Worm (Caenorhabditis elegans) whole organism, young adult: ENCODE results near the gene C56G2.9.
A peak's percentile ranks its signal among the peaks of the same experiment; 100 is the strongest.

Experiments used
- B0019.2 ChIP-seq: fragments of 200-800 bp; sonication (Bioruptor generic); conservative IDR thresholded peaks from 2 replicates; pipeline ENCODE4 v1.3.6; 2022; ENCODE audit warnings: missing genetic modification reagents, missing genetic modification characterization, missing compliant biosample characterization
- B0035.1 ChIP-seq: sonication (generic microtip); optimal IDR thresholded peaks from 2 replicates; lab custom pipeline; 2016; ENCODE audit warnings: missing genetic modification characterization, mild to moderate bottlenecking, missing compliant biosample characterization, missing genotype, missing genetic modification reagents
- C06A6.2 ChIP-seq: fragments of 200-800 bp; sonication (Bioruptor generic); conservative IDR thresholded peaks from 2 replicates; pipeline ENCODE4 v1.3.6; 2022; ENCODE audit warnings: missing genetic modification characterization, missing compliant biosample characterization
- D2030.7 ChIP-seq: fragments of 200-800 bp; sonication (Bioruptor generic); IDR thresholded peaks from 2 replicates; pipeline ENCODE4 v1.3.6; 2022; ENCODE audit warnings: missing genetic modification reagents, missing genetic modification characterization, missing compliant biosample characterization
- F33H1.4 ChIP-seq: fragments of 200-800 bp; sonication (Bioruptor generic); IDR thresholded peaks from 2 replicates; pipeline ENCODE4 v1.3.6; 2022; ENCODE audit warnings: missing genetic modification reagents, missing genetic modification characterization, missing compliant biosample characterization
- F49E8.2 ChIP-seq: sonication (generic microtip); optimal IDR thresholded peaks from 3 replicates; lab custom pipeline; 2017; ENCODE audit warnings: missing genetic modification characterization, mild to moderate bottlenecking, missing compliant biosample characterization, antibody characterized with exemption, moderate library complexity; ENCODE audit not compliant: insufficient read depth
- F55B11.4 ChIP-seq: sonication (generic microtip); optimal IDR thresholded peaks from 2 replicates; lab custom pipeline; 2016; ENCODE audit warnings: missing compliant biosample characterization, missing genetic modification characterization, borderline replicate concordance; ENCODE audit not compliant: insufficient read depth
- K11D2.4 ChIP-seq: fragments of 200-800 bp; sonication (Bioruptor generic); IDR thresholded peaks from 2 replicates; pipeline ENCODE4 v1.3.6; 2022; ENCODE audit warnings: missing genetic modification reagents, missing genetic modification characterization, missing compliant biosample characterization
- T26A5.8 ChIP-seq: sonication (generic microtip); optimal IDR thresholded peaks from 2 replicates; lab custom pipeline; 2016; ENCODE audit warnings: missing genetic modification characterization, missing compliant biosample characterization
- Y53F4B.3 ChIP-seq: fragments of 200-800 bp; sonication (Bioruptor generic); IDR thresholded peaks from 2 replicates; pipeline ENCODE4 v1.3.6; 2022; ENCODE audit warnings: missing genetic modification reagents, missing genetic modification characterization, missing compliant biosample characterization
- ZK185.1 ChIP-seq: sonication (generic microtip); optimal IDR thresholded peaks from 2 replicates; lab custom pipeline; 2016; ENCODE audit warnings: mild to moderate bottlenecking, missing genetic modification characterization, missing compliant biosample characterization; ENCODE audit not compliant: poor library complexity, severe bottlenecking
- akir-1 ChIP-seq: fragments of 200-800 bp; sonication (Bioruptor generic); optimal IDR thresholded peaks from 2 replicates; lab custom pipeline; 2018; ENCODE audit warnings: mild to moderate bottlenecking, missing genetic modification characterization, moderate library complexity, missing compliant biosample characterization
- ama-1 ChIP-seq, 3 experiments: fragments of 150-350 bp in 1 of 3; sonication (generic microtip) in 2 of 3; optimal IDR thresholded peaks; 2 replicates each; lab custom pipeline; 2014 to 2018; ENCODE audit warnings: missing biosample characterization in 2 of 3, missing genetic modification characterization in 2 of 3, missing genetic modification reagents in 2 of 3
- aptf-3 ChIP-seq: fragments of 200-800 bp; sonication (Bioruptor generic); IDR thresholded peaks from 2 replicates; pipeline ENCODE4 v1.3.6; 2022; ENCODE audit warnings: missing genetic modification characterization, missing compliant biosample characterization
- attf-5 ChIP-seq: fragments of 200-800 bp; sonication (Bioruptor generic); optimal IDR thresholded peaks from 2 replicates; lab custom pipeline; 2018; ENCODE audit warnings: mild to moderate bottlenecking, missing genetic modification characterization, missing compliant biosample characterization
- attf-6 ChIP-seq: fragments of 200-800 bp; sonication (Bioruptor generic); IDR thresholded peaks from 2 replicates; pipeline ENCODE4 v1.3.6; 2022; ENCODE audit warnings: missing genetic modification reagents, missing genetic modification characterization, missing compliant biosample characterization
- bed-1 ChIP-seq: fragments of 200-800 bp; sonication (Bioruptor generic); IDR thresholded peaks from 2 replicates; pipeline ENCODE4 v1.3.6; 2022; ENCODE audit warnings: missing genetic modification reagents, missing genetic modification characterization, missing compliant biosample characterization
- ceh-27 ChIP-seq: fragments of 200-800 bp; sonication (Bioruptor generic); optimal IDR thresholded peaks from 2 replicates; lab custom pipeline; 2018; ENCODE audit warnings: mild to moderate bottlenecking, missing genetic modification characterization, moderate library complexity, missing compliant biosample characterization
- ceh-79 ChIP-seq: sonication (generic microtip); optimal IDR thresholded peaks from 2 replicates; lab custom pipeline; 2017; ENCODE audit warnings: mild to moderate bottlenecking, missing genetic modification characterization, missing compliant biosample characterization
- chd-7 ChIP-seq: sonication (generic microtip); optimal IDR thresholded peaks from 2 replicates; lab custom pipeline; 2016; ENCODE audit warnings: mild to moderate bottlenecking, missing genetic modification characterization, moderate library complexity, missing compliant biosample characterization
- dox-1 ChIP-seq: fragments of 200-800 bp; sonication (Bioruptor generic); IDR thresholded peaks from 2 replicates; pipeline ENCODE4 v1.3.6; 2022; ENCODE audit warnings: missing genetic modification reagents, missing genetic modification characterization, missing compliant biosample characterization
- ekl-4 ChIP-seq: fragments of 200-800 bp; sonication (Bioruptor generic); IDR thresholded peaks from 2 replicates; pipeline ENCODE4 v1.3.6; 2022; ENCODE audit warnings: missing genetic modification reagents, missing genetic modification characterization, missing compliant biosample characterization
- fkh-3 ChIP-seq: sonication (generic microtip); optimal IDR thresholded peaks from 2 replicates; lab custom pipeline; 2016; ENCODE audit warnings: mild to moderate bottlenecking, missing genetic modification characterization, missing compliant biosample characterization
- him-1 ChIP-seq: sonication (generic microtip); optimal IDR thresholded peaks from 2 replicates; lab custom pipeline; 2016; ENCODE audit warnings: missing genotype, missing genetic modification reagents, missing genetic modification characterization, missing compliant biosample characterization
- lag-1 ChIP-seq: fragments of 200-800 bp; sonication (Bioruptor generic); IDR thresholded peaks from 2 replicates; pipeline ENCODE4 v1.3.6; 2022; ENCODE audit warnings: missing genetic modification reagents, missing genetic modification characterization, missing compliant biosample characterization
- lin-35 ChIP-seq, 3 experiments: fragments of 150-350 bp in 2 of 3; sonication (generic microtip) in 1 of 3; optimal IDR thresholded peaks; 2 replicates each; lab custom pipeline; 2014 to 2018; ENCODE audit warnings: missing biosample characterization in 3 of 3, missing genetic modification characterization in 3 of 3, missing genetic modification reagents in 3 of 3
- lin-40 ChIP-seq: sonication (generic microtip); optimal IDR thresholded peaks from 2 replicates; lab custom pipeline; 2016; ENCODE audit warnings: missing genetic modification characterization, mild to moderate bottlenecking, missing compliant biosample characterization, missing genotype, missing genetic modification reagents
- madf-3 ChIP-seq: fragments of 200-800 bp; sonication (Bioruptor generic); IDR thresholded peaks from 2 replicates; pipeline ENCODE4 v1.3.6; 2022; ENCODE audit warnings: missing genetic modification reagents, missing genetic modification characterization, missing compliant biosample characterization
- madf-6 ChIP-seq: fragments of 200-800 bp; sonication (Bioruptor generic); IDR thresholded peaks from 2 replicates; pipeline ENCODE4 v1.3.6; 2022; ENCODE audit warnings: missing genetic modification reagents, missing genetic modification characterization, missing compliant biosample characterization
- nfya-1 ChIP-seq: sonication (generic microtip); optimal IDR thresholded peaks from 2 replicates; lab custom pipeline; 2017; ENCODE audit warnings: antibody characterized with exemption, missing compliant biosample characterization, missing genetic modification characterization, borderline replicate concordance; ENCODE audit not compliant: insufficient read depth
- snpc-3.4 ChIP-seq: sonication (generic microtip); optimal IDR thresholded peaks from 2 replicates; lab custom pipeline; 2017; ENCODE audit warnings: missing genetic modification characterization, mild to moderate bottlenecking, missing compliant biosample characterization, antibody characterized with exemption, moderate library complexity, missing genotype, missing genetic modification reagents
- tbp1 ChIP-seq: fragments of 200-800 bp; sonication (Bioruptor generic); optimal IDR thresholded peaks from 2 replicates; lab custom pipeline; 2018; ENCODE audit warnings: mild to moderate bottlenecking, missing genetic modification characterization, missing compliant biosample characterization
- tlf-1 ChIP-seq: fragments of 200-800 bp; sonication (Bioruptor generic); optimal IDR thresholded peaks from 2 replicates; lab custom pipeline; 2018; ENCODE audit warnings: mild to moderate bottlenecking, missing genetic modification characterization, missing compliant biosample characterization
- xnd-1 ChIP-seq: sonication (generic microtip); optimal IDR thresholded peaks from 2 replicates; lab custom pipeline; 2016; ENCODE audit warnings: missing genotype, missing genetic modification reagents, missing genetic modification characterization, missing compliant biosample characterization
- ztf-26 ChIP-seq: sonication (generic microtip); optimal IDR thresholded peaks from 2 replicates; lab custom pipeline; 2017; ENCODE audit warnings: missing genetic modification characterization, missing compliant biosample characterization
- ztf-28 ChIP-seq: fragments of 200-800 bp; sonication (Bioruptor generic); IDR thresholded peaks from 2 replicates; pipeline ENCODE4 v1.3.6; 2022; ENCODE audit warnings: missing genetic modification reagents, missing genetic modification characterization, missing compliant biosample characterization
- ztf-3 ChIP-seq: fragments of 200-800 bp; sonication (Bioruptor generic); optimal IDR thresholded peaks from 2 replicates; lab custom pipeline; 2018; ENCODE audit warnings: mild to moderate bottlenecking, missing genetic modification characterization, missing compliant biosample characterization

Gene C56G2.9

DNA sequence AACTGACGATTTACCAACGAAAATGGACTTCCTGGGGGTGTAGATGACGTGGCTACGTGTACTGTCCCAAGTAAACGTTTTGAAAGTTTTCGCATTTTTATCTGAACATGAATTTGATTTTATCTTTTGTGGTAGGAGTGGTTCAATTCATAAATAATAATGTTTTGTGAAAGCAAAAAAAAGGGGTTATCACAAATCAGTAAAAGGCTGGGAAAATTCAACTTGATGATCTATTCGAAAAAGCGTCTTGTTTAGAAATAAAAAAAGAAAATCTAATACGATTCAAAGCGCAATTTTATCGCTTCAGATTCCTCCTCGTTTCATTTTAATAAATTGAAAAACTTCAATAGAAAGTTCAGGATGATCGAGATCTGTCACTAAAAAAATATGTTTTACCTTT is 19.0 kb downstream of the C56G2.9 start, which contains the start of gene C56G2.5 (continued):
- TF ChIP-seq ama-1 (optimal IDR thresholded peaks at IDR 0.05; lab: Kevin White, UChicago), result no peak
- TF ChIP-seq ama-1 (GFP tag; optimal IDR thresholded peaks at IDR 0.05; lab: Kevin White, UChicago), result no peak
- TF ChIP-seq snpc-3.4, result no peak

DNA sequence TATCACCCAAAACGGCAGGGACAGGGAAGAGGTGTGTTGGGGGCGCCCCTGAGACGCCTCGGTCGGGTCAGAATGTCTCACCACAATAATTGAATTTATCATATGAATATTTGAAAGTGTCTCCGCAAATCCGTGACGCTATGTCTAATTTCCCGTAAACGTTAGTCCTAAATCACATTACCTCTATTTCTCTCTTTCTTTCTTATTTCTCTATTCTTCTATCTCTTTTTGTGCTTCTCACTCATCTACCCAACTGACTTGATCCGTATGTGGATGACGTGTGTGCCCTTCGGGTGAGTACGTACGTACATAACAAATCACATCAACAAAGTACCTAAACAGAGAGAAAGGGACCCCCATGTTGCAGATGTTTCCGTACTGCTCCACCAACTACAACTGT is 25.8 kb downstream of the C56G2.9 start:
- TF ChIP-seq ceh-79 (tag; lab: Kevin White, UChicago), result no peak
- TF ChIP-seq lin-35 (GFP tag; optimal IDR thresholded peaks at IDR 0.05; lab: Kevin White, UChicago), result no peak
- TF ChIP-seq chd-7 (tag; lab: Kevin White, UChicago), result no peak
- no peak for TF ChIP-seq attf-5 (GFP tag; lab: Kevin White, UChicago)
- no peak for TF ChIP-seq lin-40 (tag; lab: Kevin White, UChicago)
- TF ChIP-seq akir-1 (GFP tag; lab: Kevin White, UChicago), result no peak
- TF ChIP-seq D2030.7 (GFP tag; lab: Robert Waterston, UW), result no peak
- no peak for TF ChIP-seq B0035.1 (tag; lab: Kevin White, UChicago)
- no peak for TF ChIP-seq ztf-28
- TF ChIP-seq fkh-3, result no peak
- no peak for TF ChIP-seq Y53F4B.3 (GFP tag; lab: Robert Waterston, UW)
- TF ChIP-seq tbp1 (GFP tag; lab: Kevin White, UChicago), result no peak
- no peak for TF ChIP-seq madf-6 (GFP tag; lab: Robert Waterston, UW)

DNA sequence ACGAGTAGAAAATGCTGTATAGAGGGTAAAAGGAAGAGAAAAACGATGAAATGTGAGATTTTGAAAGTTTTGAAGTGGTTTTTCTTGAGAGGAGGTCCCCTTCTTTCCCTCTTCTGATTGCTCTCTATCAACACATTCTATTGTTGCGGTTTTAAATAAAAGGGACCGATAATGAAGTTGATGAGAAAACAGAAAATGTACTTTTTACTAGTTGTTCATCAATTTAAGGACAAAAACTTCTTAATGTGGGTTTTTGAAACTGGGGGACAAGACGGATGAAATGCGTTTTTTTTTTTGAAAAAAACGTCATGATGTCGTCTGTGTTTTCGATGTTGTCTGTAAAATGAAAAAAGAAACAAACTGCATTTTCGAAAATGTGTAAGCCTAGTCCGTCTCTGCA is 26.3 kb downstream of the C56G2.9 start:
- TF ChIP-seq bed-1 (GFP tag; lab: Robert Waterston, UW) (no peak), ceh-27 (GFP tag; lab: Kevin White, UChicago) (peak; percentile 25), F49E8.2 (tag; lab: Kevin White, UChicago) (no peak), nfya-1 (tag; lab: Kevin White, UChicago) (no peak), ZK185.1 (tag; lab: Kevin White, UChicago) (no peak), C06A6.2 (GFP tag; lab: Robert Waterston, UW) (no peak), madf-3 (no peak), xnd-1 (no peak)

DNA sequence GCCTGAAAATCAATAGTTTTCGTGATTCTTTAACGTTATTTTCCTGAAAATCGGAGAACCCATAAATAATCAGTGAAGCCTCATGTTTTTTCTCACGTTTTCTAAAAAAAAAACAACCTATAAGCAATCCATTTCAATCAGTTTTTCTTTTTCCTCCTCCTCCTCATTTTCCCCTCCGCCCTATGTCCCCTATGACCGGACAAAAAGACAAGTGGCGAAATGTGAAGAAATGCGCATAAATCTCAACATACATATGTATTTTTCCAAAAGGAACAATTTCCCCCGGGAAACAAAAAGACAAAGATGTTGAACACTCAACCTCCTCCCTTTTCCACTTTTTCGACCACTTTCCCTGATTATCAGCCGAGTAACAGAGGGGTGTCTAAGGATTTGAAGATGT is 27.6 kb downstream of the C56G2.9 start:
- TF ChIP-seq ztf-3 (no peak), bed-1 (GFP tag; lab: Robert Waterston, UW) (no peak), tlf-1 (GFP tag; lab: Kevin White, UChicago) (no peak), K11D2.4 (no peak), lag-1 (no peak), aptf-3 (GFP tag; lab: Robert Waterston, UW) (no peak), ztf-26 (tag; lab: Kevin White, UChicago) (no peak), F55B11.4 (no peak), F33H1.4 (GFP tag; lab: Robert Waterston, UW) (no peak), T26A5.8 (tag; lab: Kevin White, UChicago) (no peak), ekl-4 (GFP tag; lab: Robert Waterston, UW) (no peak), B0019.2 (GFP tag; lab: Robert Waterston, UW) (no peak), dox-1 (no peak), him-1 (tag; lab: Kevin White, UChicago) (no peak), attf-6 (no peak), xnd-1 (no peak)
- TF ChIP-seq, all 124 proteins: peak for 0
